Worm (Caenorhabditis elegans) whole organism, early embryonic: Measurements from ENCODE around the gene F54F7.9.

Experiments used
- F13C5.2 ChIP-seq: sonication (generic microtip); optimal IDR thresholded peaks from 2 replicates; lab custom pipeline; 2017; ENCODE audit warnings: mild to moderate bottlenecking, missing genetic modification characterization, inconsistent platforms, missing compliant biosample characterization
- ama-1 ChIP-seq: fragments of 150-350 bp; optimal IDR thresholded peaks from 2 replicates; lab custom pipeline; 2014
- ceh-13 ChIP-seq: fragments of 200-800 bp; sonication (Bioruptor generic); optimal IDR thresholded peaks from 2 replicates; lab custom pipeline; 2018; ENCODE audit warnings: mild to moderate bottlenecking, missing genetic modification characterization, missing compliant biosample characterization
- hmbx-1 ChIP-seq: sonication (generic microtip); optimal IDR thresholded peaks from 2 replicates; lab custom pipeline; 2016; ENCODE audit warnings: mild to moderate bottlenecking, missing genetic modification characterization, missing compliant biosample characterization
- hmg-4 ChIP-seq: fragments of 200-800 bp; sonication (Bioruptor generic); optimal IDR thresholded peaks from 2 replicates; lab custom pipeline; 2018; ENCODE audit warnings: mild to moderate bottlenecking, missing genetic modification characterization, missing compliant biosample characterization
- hnd-1 ChIP-seq: sonication (generic microtip); optimal IDR thresholded peaks from 2 replicates; lab custom pipeline; 2016; ENCODE audit warnings: missing genetic modification characterization, missing compliant biosample characterization
- tbx-11 ChIP-seq: fragments of 200-800 bp; sonication (Bioruptor generic); IDR thresholded peaks from 2 replicates; pipeline ENCODE4 v1.3.6; 2022; ENCODE audit warnings: missing genetic modification characterization, missing compliant biosample characterization
- tra-4 ChIP-seq: sonication (generic microtip); optimal IDR thresholded peaks from 2 replicates; lab custom pipeline; 2017; ENCODE audit warnings: missing genetic modification characterization, missing compliant biosample characterization

ce11 chrX:11892328-11892727, 43.8 kb upstream of the F54F7.9 start, which contains the start of gene Y62H9A.8:
- TF ChIP-seq hnd-1 (tag; lab: Kevin White, UChicago) (no peak), tbx-11 (GFP tag; lab: Robert Waterston, UW) (no peak), tra-4 (tag; lab: Kevin White, UChicago) (no peak), hmg-4 (GFP tag; lab: Kevin White, UChicago) (no peak), F13C5.2 (tag; lab: Kevin White, UChicago) (no peak), ceh-13 (no peak), ama-1 (lab: Kevin White, UChicago) (no peak), hmbx-1 (no peak)
